Worm (Caenorhabditis elegans) whole organism, early embryonic: ENCODE results near the gene atf-7.

Source experiments
- B0310.2 ChIP-seq: sonication (generic microtip); optimal IDR thresholded peaks from 2 replicates; lab custom pipeline; 2016; ENCODE audit warnings: mild to moderate bottlenecking, missing genetic modification characterization, missing compliant biosample characterization
- F13C5.2 ChIP-seq: sonication (generic microtip); optimal IDR thresholded peaks from 2 replicates; lab custom pipeline; 2017; ENCODE audit warnings: mild to moderate bottlenecking, missing genetic modification characterization, inconsistent platforms, missing compliant biosample characterization
- aly-1 ChIP-seq: sonication (generic microtip); optimal IDR thresholded peaks from 2 replicates; lab custom pipeline; 2016; ENCODE audit warnings: missing genetic modification characterization, missing compliant biosample characterization
- ama-1 ChIP-seq: fragments of 150-350 bp; optimal IDR thresholded peaks from 2 replicates; lab custom pipeline; 2014
- ceh-13 ChIP-seq: fragments of 200-800 bp; sonication (Bioruptor generic); optimal IDR thresholded peaks from 2 replicates; lab custom pipeline; 2018; ENCODE audit warnings: mild to moderate bottlenecking, missing genetic modification characterization, missing compliant biosample characterization
- ceh-36 ChIP-seq: sonication (generic microtip); optimal IDR thresholded peaks from 2 replicates; lab custom pipeline; 2016; ENCODE audit warnings: missing genetic modification characterization, inconsistent platforms, missing compliant biosample characterization
- ets-7 ChIP-seq: sonication (generic microtip); optimal IDR thresholded peaks from 2 replicates; lab custom pipeline; 2016; ENCODE audit warnings: missing genotype, missing genetic modification characterization, missing compliant biosample characterization
- flt-1 ChIP-seq: fragments of 200-800 bp; sonication (Bioruptor generic); IDR thresholded peaks from 2 replicates; pipeline ENCODE4 v1.3.6; 2022; ENCODE audit warnings: missing genetic modification characterization, missing compliant biosample characterization
- hmbx-1 ChIP-seq: sonication (generic microtip); optimal IDR thresholded peaks from 2 replicates; lab custom pipeline; 2016; ENCODE audit warnings: mild to moderate bottlenecking, missing genetic modification characterization, missing compliant biosample characterization
- hmg-4 ChIP-seq: fragments of 200-800 bp; sonication (Bioruptor generic); optimal IDR thresholded peaks from 2 replicates; lab custom pipeline; 2018; ENCODE audit warnings: mild to moderate bottlenecking, missing genetic modification characterization, missing compliant biosample characterization
- hnd-1 ChIP-seq: sonication (generic microtip); optimal IDR thresholded peaks from 2 replicates; lab custom pipeline; 2016; ENCODE audit warnings: missing genetic modification characterization, missing compliant biosample characterization
- pes-1 ChIP-seq: fragments of 200-800 bp; sonication (Bioruptor generic); IDR thresholded peaks from 2 replicates; pipeline ENCODE4 v1.3.6; 2022; ENCODE audit warnings: missing genetic modification reagents, missing genetic modification characterization, missing compliant biosample characterization
- scrt-1 ChIP-seq: fragments of 200-800 bp; sonication (Bioruptor generic); IDR thresholded peaks from 2 replicates; pipeline ENCODE4 v1.3.6; 2022; ENCODE audit warnings: missing genetic modification characterization, missing compliant biosample characterization
- sea-1 ChIP-seq: fragments of 200-800 bp; sonication (Bioruptor generic); conservative IDR thresholded peaks from 2 replicates; pipeline ENCODE4 v1.3.6; 2022; ENCODE audit warnings: missing genetic modification characterization, missing compliant biosample characterization
- tbx-11 ChIP-seq: fragments of 200-800 bp; sonication (Bioruptor generic); IDR thresholded peaks from 2 replicates; pipeline ENCODE4 v1.3.6; 2022; ENCODE audit warnings: missing genetic modification characterization, missing compliant biosample characterization
- tbx-37 ChIP-seq: fragments of 200-800 bp; sonication (Bioruptor generic); conservative IDR thresholded peaks from 2 replicates; pipeline ENCODE4 v1.3.6; 2022; ENCODE audit warnings: missing genetic modification reagents, missing genetic modification characterization, missing compliant biosample characterization
- tra-4 ChIP-seq: sonication (generic microtip); optimal IDR thresholded peaks from 2 replicates; lab custom pipeline; 2017; ENCODE audit warnings: missing genetic modification characterization, missing compliant biosample characterization

Gene atf-7

DNA sequence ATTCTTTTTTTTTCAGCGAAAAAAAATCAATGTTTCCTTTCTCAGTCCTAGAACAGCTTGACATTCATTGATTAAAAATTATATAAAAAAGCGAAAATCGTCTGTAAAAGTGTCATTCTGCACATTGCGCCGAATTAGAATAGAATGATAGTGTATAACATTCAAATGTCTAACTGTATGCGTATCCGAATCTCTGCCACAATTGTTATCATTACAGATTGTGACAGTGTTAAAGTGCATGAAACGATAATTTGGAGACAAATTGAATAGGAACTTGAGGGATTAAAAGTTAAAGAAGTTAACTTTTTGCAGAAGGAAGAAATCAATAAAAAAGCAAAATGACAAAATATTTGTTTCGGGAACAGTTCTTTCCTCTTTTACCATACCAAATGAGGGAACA lies 30.5 kb downstream of the atf-7 start:
- TF ChIP-seq ama-1 (lab: Kevin White, UChicago), result no peak

DNA sequence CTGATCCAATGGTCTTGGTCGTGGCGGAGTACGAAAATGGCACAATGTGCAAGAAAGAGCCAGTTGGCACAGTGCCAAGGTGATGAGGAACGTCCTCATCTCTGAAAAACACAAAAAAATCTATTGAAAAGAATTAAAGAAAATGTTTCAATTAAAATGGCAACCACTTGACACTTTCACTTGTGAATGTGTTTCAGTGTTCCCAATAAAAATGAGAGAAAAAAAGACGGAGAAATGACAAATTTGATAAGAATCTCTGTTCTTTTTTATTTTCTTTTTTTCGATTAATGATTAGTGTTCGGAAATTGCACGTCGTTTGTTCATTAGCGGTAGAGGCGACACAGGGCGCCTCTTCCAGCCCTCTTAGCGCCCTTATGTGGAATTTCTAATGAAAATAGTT lies 31.6 kb downstream of the atf-7 start, which contains the start of gene ndg-4:
Gene ndg-4 (minus strand): TSS at position 101 of the 400 bp plus-strand sequence.
- TF ChIP-seq scrt-1 (GFP tag; lab: Robert Waterston, UW), result no peak
- TF ChIP-seq pes-1 (GFP tag; lab: Robert Waterston, UW), result no peak
- no peak for TF ChIP-seq B0310.2 (tag; lab: Kevin White, UChicago)
- no peak for TF ChIP-seq hnd-1 (tag; lab: Kevin White, UChicago)
- no peak for TF ChIP-seq tbx-11 (GFP tag; lab: Robert Waterston, UW)
- no peak for TF ChIP-seq tra-4 (tag; lab: Kevin White, UChicago)
- no peak for TF ChIP-seq sea-1 (GFP tag; lab: Robert Waterston, UW)
- TF ChIP-seq flt-1 (GFP tag; lab: Robert Waterston, UW), result no peak
- TF ChIP-seq F13C5.2, result no peak
- no peak for TF ChIP-seq aly-1 (tag; lab: Kevin White, UChicago)
- no peak for TF ChIP-seq hmg-4 (GFP tag; lab: Kevin White, UChicago)
- TF ChIP-seq ets-7 (tag; lab: Kevin White, UChicago), result no peak
- no peak for TF ChIP-seq hmbx-1 (tag; lab: Kevin White, UChicago)
- TF ChIP-seq ceh-36, result no peak
- TF ChIP-seq ama-1 (lab: Kevin White, UChicago), result no peak
- TF ChIP-seq ceh-13, result no peak
- no peak for TF ChIP-seq tbx-37 (GFP tag; lab: Robert Waterston, UW)

DNA sequence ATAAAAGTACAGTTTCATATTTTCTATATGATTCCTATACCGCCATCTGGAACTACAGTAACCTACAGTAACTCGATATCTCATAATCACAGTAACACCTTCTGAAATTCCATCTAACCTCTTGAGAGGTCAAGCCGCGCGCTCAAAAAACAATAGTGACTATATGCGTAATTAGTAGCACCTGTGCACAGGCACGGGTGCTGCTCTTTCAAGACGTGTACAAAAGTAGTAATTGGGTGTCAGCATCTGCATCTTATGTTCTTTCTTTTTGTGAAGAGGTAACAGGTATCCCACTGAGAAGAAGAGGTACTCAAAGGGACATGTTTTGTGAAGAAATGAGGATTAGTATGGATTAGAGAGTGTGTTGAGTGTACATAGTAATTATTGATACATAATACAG lies 37.5 kb downstream of the atf-7 start:
- TF ChIP-seq aly-1 (tag; lab: Kevin White, UChicago), result no peak
- TF ChIP-seq tbx-11 (GFP tag; lab: Robert Waterston, UW), result no peak
- no peak for TF ChIP-seq scrt-1 (GFP tag; lab: Robert Waterston, UW)
- TF ChIP-seq ceh-36, result no peak
- TF ChIP-seq B0310.2 (tag; lab: Kevin White, UChicago), result no peak
- no peak for TF ChIP-seq tra-4 (tag; lab: Kevin White, UChicago)
- no peak for TF ChIP-seq F13C5.2
- no peak for TF ChIP-seq ceh-13
- no peak for TF ChIP-seq flt-1 (GFP tag; lab: Robert Waterston, UW)
- no peak for TF ChIP-seq hmg-4 (GFP tag; lab: Kevin White, UChicago)
- TF ChIP-seq tbx-37 (GFP tag; lab: Robert Waterston, UW), result no peak
- no peak for TF ChIP-seq hnd-1 (tag; lab: Kevin White, UChicago)
- no peak for TF ChIP-seq hmbx-1 (tag; lab: Kevin White, UChicago)
- TF ChIP-seq sea-1 (GFP tag; lab: Robert Waterston, UW), result no peak
- TF ChIP-seq ets-7 (tag; lab: Kevin White, UChicago), result no peak
- no peak for TF ChIP-seq pes-1 (GFP tag; lab: Robert Waterston, UW)
- no peak for TF ChIP-seq ama-1 (lab: Kevin White, UChicago)

DNA sequence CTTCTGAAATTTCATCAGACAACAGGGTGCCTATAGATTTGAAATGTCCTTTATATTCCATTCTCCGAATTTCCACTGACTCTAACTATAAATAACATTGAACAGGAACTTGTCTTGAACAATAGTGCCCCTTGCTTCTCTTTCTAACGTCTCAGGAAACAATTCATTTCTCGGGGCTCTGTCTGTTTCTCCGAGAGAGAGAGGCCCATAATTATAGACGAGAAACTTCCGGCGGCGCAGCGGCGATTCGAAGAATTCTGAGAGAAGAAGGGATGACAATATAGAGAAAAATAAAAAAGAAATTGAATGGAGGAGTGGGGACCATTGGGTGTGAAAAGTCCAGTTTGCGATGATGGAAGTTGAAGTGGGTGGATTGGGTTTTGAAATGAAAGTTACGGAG lies 38.6 kb downstream of the atf-7 start:
- TF ChIP-seq scrt-1 (GFP tag; lab: Robert Waterston, UW) (no peak), hmbx-1 (tag; lab: Kevin White, UChicago) (no peak), sea-1 (GFP tag; lab: Robert Waterston, UW) (no peak), tbx-11 (GFP tag; lab: Robert Waterston, UW) (no peak), aly-1 (tag; lab: Kevin White, UChicago) (no peak), hmg-4 (GFP tag; lab: Kevin White, UChicago) (no peak), tra-4 (tag; lab: Kevin White, UChicago) (no peak), ama-1 (lab: Kevin White, UChicago) (no peak), flt-1 (GFP tag; lab: Robert Waterston, UW) (no peak), ets-7 (tag; lab: Kevin White, UChicago) (no peak), F13C5.2 (no peak), ceh-36 (no peak), ceh-13 (no peak), B0310.2 (tag; lab: Kevin White, UChicago) (no peak), hnd-1 (tag; lab: Kevin White, UChicago) (no peak), tbx-37 (GFP tag; lab: Robert Waterston, UW) (no peak), pes-1 (GFP tag; lab: Robert Waterston, UW) (no peak)

DNA sequence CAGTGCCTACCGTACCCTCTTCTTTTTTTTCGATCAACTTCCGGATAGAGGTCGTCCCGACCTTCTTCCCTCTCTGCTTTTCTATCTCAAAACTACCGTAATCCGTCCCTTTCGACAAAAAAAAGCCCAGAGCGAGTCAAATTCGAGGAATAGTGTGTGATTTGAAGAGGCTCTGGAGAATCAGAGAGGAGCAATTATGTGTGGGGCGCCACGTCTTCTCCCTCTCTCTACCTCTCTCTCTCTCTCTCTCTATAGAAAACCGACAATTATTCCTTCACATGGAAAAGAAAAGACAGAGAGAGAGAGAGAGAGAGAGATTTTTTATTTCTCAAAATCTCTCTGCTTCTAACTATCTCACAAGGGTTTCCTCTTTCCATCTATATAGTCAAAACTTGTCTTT lies 42.3 kb downstream of the atf-7 start:
- TF ChIP-seq aly-1 (tag; lab: Kevin White, UChicago) (no peak), ceh-13 (no peak), hmg-4 (GFP tag; lab: Kevin White, UChicago) (no peak), B0310.2 (tag; lab: Kevin White, UChicago) (no peak), flt-1 (GFP tag; lab: Robert Waterston, UW) (no peak), ceh-36 (no peak)

DNA sequence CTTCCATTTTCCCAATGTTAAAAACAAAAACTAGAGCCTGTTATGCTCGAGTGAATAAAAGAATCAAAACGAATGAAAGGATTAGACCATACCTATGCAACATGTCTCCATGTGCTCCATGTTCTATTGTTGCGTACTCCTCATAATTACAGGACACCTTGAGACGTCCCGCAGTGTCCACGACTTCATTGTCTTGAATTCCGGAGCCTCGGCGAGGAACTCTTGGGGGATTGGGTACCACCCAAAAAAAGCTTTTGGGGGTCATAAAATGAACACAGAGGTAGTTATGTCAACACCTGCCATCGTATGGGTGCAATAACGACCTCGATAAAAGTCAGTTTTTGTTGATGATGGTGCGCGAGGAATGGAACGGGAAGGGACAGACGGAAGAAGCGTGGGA lies 43.9 kb downstream of the atf-7 start:
- TF ChIP-seq aly-1 (tag; lab: Kevin White, UChicago) (peak; percentile 14), ets-7 (tag; lab: Kevin White, UChicago) (no peak), hmg-4 (GFP tag; lab: Kevin White, UChicago) (no peak)

DNA sequence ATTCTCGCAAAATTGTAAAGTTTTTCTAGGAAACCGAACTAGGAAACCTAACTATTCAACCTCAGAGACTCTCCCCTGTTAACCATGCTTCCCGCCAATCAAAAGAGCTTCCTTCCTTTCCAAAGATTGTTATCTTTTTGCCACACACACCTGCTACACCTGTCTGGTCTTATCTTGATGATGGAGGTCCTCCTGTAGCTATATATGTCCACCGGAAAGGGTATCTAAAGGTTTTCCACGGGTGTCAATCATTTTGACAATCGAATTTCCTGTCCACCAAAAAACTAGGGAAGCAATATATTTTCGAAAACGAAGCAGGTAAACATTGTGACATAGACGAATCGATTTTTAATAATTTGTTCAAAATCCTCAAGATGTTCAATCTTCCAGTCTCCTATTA lies 45.1 kb downstream of the atf-7 start:
- TF ChIP-seq ets-7 (tag; lab: Kevin White, UChicago) (peak; percentile 30), ama-1 (lab: Kevin White, UChicago) (no peak)

DNA sequence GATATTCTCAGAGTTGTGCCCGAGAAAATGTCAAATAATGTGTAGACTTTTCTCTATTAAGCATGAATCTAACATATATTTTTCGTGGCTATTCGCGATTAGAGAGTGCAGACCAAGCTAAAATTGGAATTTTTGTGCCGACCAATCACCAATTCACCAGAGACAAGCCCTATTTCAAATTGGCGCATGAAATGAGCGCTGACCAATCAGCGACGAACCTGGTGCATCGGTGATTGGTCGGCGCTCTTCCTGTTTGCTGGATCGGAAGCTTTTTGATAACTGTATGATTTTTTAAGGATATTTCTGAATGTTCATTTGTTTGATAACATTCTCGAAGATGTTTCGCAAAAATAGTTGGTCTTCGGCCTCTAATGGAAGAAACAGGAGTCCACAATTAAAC lies 45.5 kb downstream of the atf-7 start:
- TF ChIP-seq ceh-36, result no peak
- TF ChIP-seq flt-1 (GFP tag; lab: Robert Waterston, UW), result no peak
- TF ChIP-seq aly-1 (tag; lab: Kevin White, UChicago), result no peak
- TF ChIP-seq F13C5.2, result no peak
- TF ChIP-seq ama-1 (lab: Kevin White, UChicago), result no peak
- TF ChIP-seq B0310.2 (tag; lab: Kevin White, UChicago), result no peak
- no peak for TF ChIP-seq sea-1 (GFP tag; lab: Robert Waterston, UW)
- no peak for TF ChIP-seq scrt-1 (GFP tag; lab: Robert Waterston, UW)
- TF ChIP-seq pes-1 (GFP tag; lab: Robert Waterston, UW), result no peak
- no peak for TF ChIP-seq hmbx-1 (tag; lab: Kevin White, UChicago)
- no peak for TF ChIP-seq ceh-13
- no peak for TF ChIP-seq tbx-11 (GFP tag; lab: Robert Waterston, UW)
- TF ChIP-seq hmg-4 (GFP tag; lab: Kevin White, UChicago), result no peak
- TF ChIP-seq tra-4 (tag; lab: Kevin White, UChicago), result no peak
- no peak for TF ChIP-seq ets-7 (tag; lab: Kevin White, UChicago)
- TF ChIP-seq tbx-37 (GFP tag; lab: Robert Waterston, UW), result no peak
- no peak for TF ChIP-seq hnd-1 (tag; lab: Kevin White, UChicago)
